Worm (Caenorhabditis elegans): ENCODE results near the gene ceph-41.

ce11 chrIV:8146283-8146682, 19.3 kb downstream of the ceph-41 start:
- TF ChIP-seq ama-1 (optimal IDR thresholded peaks at IDR 0.05) (no peak), pes-1 (GFP tag; IDR thresholded peaks at IDR 0.05) (no peak), ets-7 (tag; optimal IDR thresholded peaks at IDR 0.05) (no peak), B0310.2 (tag; optimal IDR thresholded peaks at IDR 0.05) (no peak), tra-4 (tag; optimal IDR thresholded peaks at IDR 0.05) (no peak), tbx-11 (GFP tag; IDR thresholded peaks at IDR 0.05) (no peak), hmbx-1 (tag; optimal IDR thresholded peaks at IDR 0.05) (no peak), F13C5.2 (tag; optimal IDR thresholded peaks at IDR 0.05) (no peak), hnd-1 (tag; optimal IDR thresholded peaks at IDR 0.05) (no peak), hmg-4 (GFP tag; optimal IDR thresholded peaks at IDR 0.05) (no peak)

Measured in whole organism, early embryonic.